Worm (Caenorhabditis elegans) whole organism, young adult: ENCODE measurements around the gene srx-82.

Experiments
- C06A6.2 ChIP-seq: fragments of 200-800 bp; sonication (Bioruptor generic); conservative IDR thresholded peaks from 2 replicates; pipeline ENCODE4 v1.3.6; 2022; ENCODE audit warnings: missing genetic modification characterization, missing compliant biosample characterization
- F33H1.4 ChIP-seq: fragments of 200-800 bp; sonication (Bioruptor generic); IDR thresholded peaks from 2 replicates; pipeline ENCODE4 v1.3.6; 2022; ENCODE audit warnings: missing genetic modification reagents, missing genetic modification characterization, missing compliant biosample characterization
- F39B2.1 ChIP-seq: fragments of 200-800 bp; sonication (Bioruptor generic); IDR thresholded peaks from 2 replicates; pipeline ENCODE4 v1.3.6; 2022; ENCODE audit warnings: missing genetic modification reagents, missing genetic modification characterization, missing compliant biosample characterization
- F57A8.1 ChIP-seq: fragments of 200-800 bp; sonication (Bioruptor generic); optimal IDR thresholded peaks from 2 replicates; lab custom pipeline; 2018; ENCODE audit warnings: mild to moderate bottlenecking, missing genetic modification characterization, moderate library complexity, missing compliant biosample characterization
- K12H6.12 ChIP-seq: fragments of 200-800 bp; sonication (Bioruptor generic); optimal IDR thresholded peaks from 2 replicates; lab custom pipeline; 2018; ENCODE audit warnings: mild to moderate bottlenecking, missing genetic modification characterization, missing compliant biosample characterization
- T26A5.8 ChIP-seq: sonication (generic microtip); optimal IDR thresholded peaks from 2 replicates; lab custom pipeline; 2016; ENCODE audit warnings: missing genetic modification characterization, missing compliant biosample characterization
- Y56A3A.18 ChIP-seq: fragments of 200-800 bp; sonication (Bioruptor generic); IDR thresholded peaks from 2 replicates; pipeline ENCODE4 v1.3.6; 2022; ENCODE audit warnings: missing genetic modification reagents, missing genetic modification characterization, missing compliant biosample characterization
- aptf-3 ChIP-seq: fragments of 200-800 bp; sonication (Bioruptor generic); IDR thresholded peaks from 2 replicates; pipeline ENCODE4 v1.3.6; 2022; ENCODE audit warnings: missing genetic modification characterization, missing compliant biosample characterization
- atf-7 ChIP-seq: sonication (generic microtip); optimal IDR thresholded peaks from 2 replicates; lab custom pipeline; 2017; ENCODE audit warnings: mild to moderate bottlenecking, missing genetic modification characterization, missing compliant biosample characterization
- attf-5 ChIP-seq: fragments of 200-800 bp; sonication (Bioruptor generic); optimal IDR thresholded peaks from 2 replicates; lab custom pipeline; 2018; ENCODE audit warnings: mild to moderate bottlenecking, missing genetic modification characterization, missing compliant biosample characterization
- ccch-3 ChIP-seq: fragments of 200-800 bp; sonication (Bioruptor generic); optimal IDR thresholded peaks from 2 replicates; lab custom pipeline; 2018; ENCODE audit warnings: mild to moderate bottlenecking, missing genetic modification characterization, missing compliant biosample characterization
- cebp-1 ChIP-seq, 2 experiments: fragments of 200-800 bp in 1 of 2; sonication (Bioruptor generic) in 1 of 2; sonication (generic microtip) in 1 of 2; IDR thresholded peaks in 1 of 2; optimal IDR thresholded peaks in 1 of 2; 2 replicates each; pipeline versions ENCODE4 v1.3.6 to Lab custom; 2017 to 2022; ENCODE audit warnings: missing compliant biosample characterization in 2 of 2, missing genetic modification characterization in 2 of 2, mild to moderate bottlenecking in 1 of 2, missing genetic modification reagents in 1 of 2, moderate library complexity in 1 of 2
- ceh-27 ChIP-seq: fragments of 200-800 bp; sonication (Bioruptor generic); optimal IDR thresholded peaks from 2 replicates; lab custom pipeline; 2018; ENCODE audit warnings: mild to moderate bottlenecking, missing genetic modification characterization, moderate library complexity, missing compliant biosample characterization
- ceh-79 ChIP-seq: sonication (generic microtip); optimal IDR thresholded peaks from 2 replicates; lab custom pipeline; 2017; ENCODE audit warnings: mild to moderate bottlenecking, missing genetic modification characterization, missing compliant biosample characterization
- chd-7 ChIP-seq: sonication (generic microtip); optimal IDR thresholded peaks from 2 replicates; lab custom pipeline; 2016; ENCODE audit warnings: mild to moderate bottlenecking, missing genetic modification characterization, moderate library complexity, missing compliant biosample characterization
- dpff-1 ChIP-seq: sonication (generic microtip); optimal IDR thresholded peaks from 2 replicates; lab custom pipeline; 2017; ENCODE audit warnings: mild to moderate bottlenecking, missing genetic modification characterization, missing compliant biosample characterization
- egrh-3 ChIP-seq: fragments of 200-800 bp; sonication (Bioruptor generic); IDR thresholded peaks from 2 replicates; pipeline ENCODE4 v1.3.6; 2022; ENCODE audit warnings: missing genetic modification reagents, missing genetic modification characterization, missing compliant biosample characterization
- ets-4 ChIP-seq: fragments of 200-800 bp; sonication (Bioruptor generic); optimal IDR thresholded peaks from 2 replicates; lab custom pipeline; 2018; ENCODE audit warnings: mild to moderate bottlenecking, missing genetic modification characterization, missing compliant biosample characterization
- hmg-1.2 ChIP-seq: fragments of 200-800 bp; sonication (Bioruptor generic); IDR thresholded peaks from 2 replicates; pipeline ENCODE4 v1.3.6; 2022; ENCODE audit warnings: missing genetic modification reagents, missing genetic modification characterization, missing compliant biosample characterization
- lin-35 ChIP-seq, 3 experiments: fragments of 150-350 bp in 2 of 3; sonication (generic microtip) in 1 of 3; optimal IDR thresholded peaks; 2 replicates each; lab custom pipeline; 2014 to 2018; ENCODE audit warnings: missing biosample characterization in 3 of 3, missing genetic modification characterization in 3 of 3, missing genetic modification reagents in 3 of 3
- lin-54 ChIP-seq: fragments of 200-800 bp; sonication (Bioruptor generic); optimal IDR thresholded peaks from 2 replicates; lab custom pipeline; 2018; ENCODE audit warnings: mild to moderate bottlenecking, missing genetic modification characterization, missing compliant biosample characterization
- lir-1 ChIP-seq: fragments of 200-800 bp; sonication (Bioruptor generic); conservative IDR thresholded peaks from 2 replicates; pipeline ENCODE4 v1.3.6; 2022; ENCODE audit warnings: missing genetic modification reagents, missing genetic modification characterization, missing compliant biosample characterization
- lsl-1 ChIP-seq: fragments of 200-800 bp; sonication (Bioruptor generic); optimal IDR thresholded peaks from 2 replicates; lab custom pipeline; 2018; ENCODE audit warnings: mild to moderate bottlenecking, missing genetic modification characterization, moderate library complexity, missing compliant biosample characterization
- mcd-1 ChIP-seq: fragments of 200-800 bp; sonication (Bioruptor generic); IDR thresholded peaks from 2 replicates; pipeline ENCODE4 v1.3.6; 2022; ENCODE audit warnings: missing genetic modification reagents, missing genetic modification characterization, missing compliant biosample characterization
- mxl-1 ChIP-seq: sonication (generic microtip); optimal IDR thresholded peaks from 2 replicates; lab custom pipeline; 2016; ENCODE audit warnings: missing genetic modification characterization, missing compliant biosample characterization
- nfyb-1 ChIP-seq: fragments of 200-800 bp; sonication (Bioruptor generic); IDR thresholded peaks from 2 replicates; pipeline ENCODE4 v1.3.6; 2022; ENCODE audit warnings: missing genetic modification reagents, missing genetic modification characterization, missing compliant biosample characterization
- nhr-179 ChIP-seq: sonication (generic microtip); optimal IDR thresholded peaks from 2 replicates; lab custom pipeline; 2016; ENCODE audit warnings: mild to moderate bottlenecking, missing genetic modification characterization, missing compliant biosample characterization
- nhr-80 ChIP-seq: sonication (generic microtip); optimal IDR thresholded peaks from 2 replicates; lab custom pipeline; 2016; ENCODE audit warnings: missing genetic modification characterization, missing compliant biosample characterization
- pbrm-1 ChIP-seq: fragments of 200-800 bp; sonication (Bioruptor generic); IDR thresholded peaks from 2 replicates; pipeline ENCODE4 v1.3.6; 2022; ENCODE audit warnings: missing genetic modification reagents, missing genetic modification characterization, missing compliant biosample characterization
- sea-2 ChIP-seq: fragments of 200-800 bp; sonication (Bioruptor generic); IDR thresholded peaks from 2 replicates; pipeline ENCODE4 v1.3.6; 2022; ENCODE audit warnings: missing genetic modification characterization, missing compliant biosample characterization
- snpc-3.4 ChIP-seq: sonication (generic microtip); optimal IDR thresholded peaks from 2 replicates; lab custom pipeline; 2017; ENCODE audit warnings: missing genetic modification characterization, mild to moderate bottlenecking, missing compliant biosample characterization, antibody characterized with exemption, moderate library complexity, missing genotype, missing genetic modification reagents
- snpc-4 ChIP-seq, 5 experiments: fragments of 150-350 bp in 1 of 5; sonication (generic microtip) in 4 of 5; optimal IDR thresholded peaks; 2 replicates each; lab custom pipeline; 2014 to 2018; ENCODE audit warnings: missing genetic modification characterization in 5 of 5, missing biosample characterization in 3 of 5, antibody characterized with exemption in 2 of 5, mild to moderate bottlenecking in 2 of 5, missing compliant biosample characterization in 2 of 5, missing genotype in 2 of 5, moderate library complexity in 2 of 5, missing genetic modification reagents in 1 of 5
- somi-1 ChIP-seq: fragments of 200-800 bp; sonication (Bioruptor generic); optimal IDR thresholded peaks from 2 replicates; lab custom pipeline; 2018; ENCODE audit warnings: mild to moderate bottlenecking, missing genetic modification characterization, missing compliant biosample characterization
- tbp1 ChIP-seq: fragments of 200-800 bp; sonication (Bioruptor generic); optimal IDR thresholded peaks from 2 replicates; lab custom pipeline; 2018; ENCODE audit warnings: mild to moderate bottlenecking, missing genetic modification characterization, missing compliant biosample characterization
- zfh-2 ChIP-seq: fragments of 200-800 bp; sonication (Bioruptor generic); conservative IDR thresholded peaks from 2 replicates; pipeline ENCODE4 v1.3.6; 2022; ENCODE audit warnings: missing genetic modification reagents, missing genetic modification characterization, missing compliant biosample characterization
- ztf-3 ChIP-seq: fragments of 200-800 bp; sonication (Bioruptor generic); optimal IDR thresholded peaks from 2 replicates; lab custom pipeline; 2018; ENCODE audit warnings: mild to moderate bottlenecking, missing genetic modification characterization, missing compliant biosample characterization
- ztf-6 ChIP-seq: fragments of 200-800 bp; sonication (Bioruptor generic); IDR thresholded peaks from 2 replicates; pipeline ENCODE4 v1.3.6; 2022; ENCODE audit warnings: missing genetic modification reagents, missing genetic modification characterization, missing compliant biosample characterization

srx-82 gene

ce11 chrV:11631128-11631527 is 41.6 kb downstream of the srx-82 start:
- TF ChIP-seq aptf-3 (GFP tag; lab: Robert Waterston, UW): 0 out of 2 replicates have a peak, but pooled peaks have one; percentile 56
- no peak for TF ChIP-seq cebp-1 (GFP tag; IDR thresholded peaks at IDR 0.05; lab: Robert Waterston, UW)
- TF ChIP-seq cebp-1 (tag; optimal IDR thresholded peaks at IDR 0.05; lab: Kevin White, UChicago): peak; percentile 66
- TF ChIP-seq lin-35 (GFP tag; optimal IDR thresholded peaks at IDR 0.05; lab: Kevin White, UChicago): peak in 1 of 3 experiments; percentile 30
- TF ChIP-seq ztf-6 (GFP tag; lab: Robert Waterston, UW): no peak

- TF ChIP-seq T26A5.8 (tag; lab: Kevin White, UChicago) (no peak), F57A8.1 (GFP tag; lab: Kevin White, UChicago) (no peak), nhr-179 (tag; lab: Kevin White, UChicago) (no peak), F33H1.4 (no peak), ceh-79 (tag; lab: Kevin White, UChicago) (no peak)
- TF ChIP-seq, all 124 proteins: peak for 0
Measured at ce11 chrV:11635587-11635986, 46.1 kb downstream of the srx-82 start.

DNA sequence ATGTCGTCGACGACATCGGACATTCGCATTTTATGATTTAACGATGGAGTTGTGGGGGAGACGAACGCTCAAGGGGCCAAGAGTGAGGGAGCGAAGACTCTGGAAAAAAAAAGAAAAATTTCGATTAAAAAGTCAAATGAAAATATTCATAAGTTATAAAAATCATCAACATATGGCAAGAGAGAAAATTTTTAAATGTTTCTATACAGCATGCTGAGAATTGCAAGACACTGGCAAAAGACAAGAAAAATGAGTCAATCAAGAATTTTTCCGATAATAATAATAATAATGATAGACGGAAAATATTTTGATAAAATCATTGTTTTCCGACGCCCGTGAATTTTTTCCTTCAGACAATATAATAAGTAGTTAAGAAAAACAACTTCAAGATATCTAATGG is 47.7 kb downstream of the srx-82 start, which contains the start of gene sipa-1:
Gene sipa-1 (minus strand): TSS at position 101 of the 400 bp plus-strand sequence.
- TF ChIP-seq zfh-2 (GFP tag; lab: Robert Waterston, UW): 0 out of 2 replicates have a peak, but pooled peaks have one; percentile 1
- TF ChIP-seq lsl-1 (GFP tag; lab: Kevin White, UChicago): no peak
- no peak for TF ChIP-seq aptf-3 (GFP tag; lab: Robert Waterston, UW)
- no peak for TF ChIP-seq dpff-1
- TF ChIP-seq ceh-27 (GFP tag; lab: Kevin White, UChicago): no peak
- no peak for TF ChIP-seq F39B2.1 (GFP tag; lab: Robert Waterston, UW)
- no peak for TF ChIP-seq ets-4 (GFP tag; lab: Kevin White, UChicago)

DNA sequence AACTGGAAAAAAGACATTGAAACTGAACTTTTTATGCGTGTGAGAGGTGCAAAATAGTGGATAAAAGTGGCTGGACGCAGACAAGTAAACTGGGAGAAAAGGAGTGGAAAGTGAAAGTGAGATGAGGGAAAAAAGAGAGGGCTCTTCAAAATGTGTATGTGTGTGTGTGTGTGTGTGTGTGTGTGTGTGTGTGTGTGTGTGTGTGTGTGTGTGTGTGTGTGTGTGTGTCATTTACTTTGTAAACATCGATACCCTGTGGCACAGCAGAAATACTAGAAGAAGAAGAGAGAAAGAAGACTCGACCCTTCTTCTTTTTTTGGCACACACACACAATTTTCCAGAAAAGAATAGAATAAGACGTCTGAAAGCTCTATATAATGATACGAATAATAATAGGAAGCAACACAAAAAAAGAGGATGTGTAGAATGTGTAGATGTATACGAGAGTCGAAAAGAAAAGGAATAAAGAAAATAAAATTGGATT is 49.1 kb downstream of the srx-82 start:
- TF ChIP-seq lin-54 (GFP tag; lab: Kevin White, UChicago): peak; percentile 18
- peak; percentile 34; the same call in 1 of the 2 replicates for TF ChIP-seq nfyb-1 (GFP tag; lab: Robert Waterston, UW)
- TF ChIP-seq tbp1: no peak
- TF ChIP-seq F57A8.1 (GFP tag; lab: Kevin White, UChicago): no peak
- TF ChIP-seq ccch-3: no peak
- TF ChIP-seq ceh-27 (GFP tag; lab: Kevin White, UChicago): peak; percentile 80
- peak; percentile 31; the same call in 1 of the 2 replicates for TF ChIP-seq mcd-1 (GFP tag; lab: Robert Waterston, UW)
- no peak for TF ChIP-seq somi-1 (GFP tag; lab: Kevin White, UChicago)
- peak; percentile 97 for TF ChIP-seq ztf-3
- no peak for TF ChIP-seq sea-2
- TF ChIP-seq snpc-4 (GFP tag; optimal IDR thresholded peaks at IDR 0.05; lab: Kevin White, UChicago): no peak
- TF ChIP-seq snpc-4 (tag; optimal IDR thresholded peaks at IDR 0.05; lab: Kevin White, UChicago): no peak
- TF ChIP-seq Y56A3A.18 (GFP tag; lab: Robert Waterston, UW): no peak
- no peak for TF ChIP-seq cebp-1 (GFP tag; IDR thresholded peaks at IDR 0.05; lab: Robert Waterston, UW)
- TF ChIP-seq cebp-1 (tag; optimal IDR thresholded peaks at IDR 0.05; lab: Kevin White, UChicago): peak; percentile 56
- peak; percentile 29; the same call in 1 of the 2 replicates for TF ChIP-seq egrh-3 (GFP tag; lab: Robert Waterston, UW)
- peak; percentile 79 for TF ChIP-seq K12H6.12 (tag; lab: Kevin White, UChicago)
- TF ChIP-seq chd-7 (tag; lab: Kevin White, UChicago): peak; percentile 3
- peak; percentile 4 for TF ChIP-seq attf-5 (GFP tag; lab: Kevin White, UChicago)
- TF ChIP-seq nhr-80: no peak
- no peak for TF ChIP-seq zfh-2 (GFP tag; lab: Robert Waterston, UW)
- TF ChIP-seq hmg-1.2 (GFP tag; lab: Robert Waterston, UW): peak; percentile 40; the same call in 1 of the 2 replicates
- TF ChIP-seq lir-1 (GFP tag; lab: Robert Waterston, UW): peak; percentile 67; the same call in 1 of the 2 replicates
- TF ChIP-seq mxl-1: no peak
- no peak for TF ChIP-seq snpc-3.4
- no peak for TF ChIP-seq atf-7 (tag; lab: Kevin White, UChicago)
- peak; percentile 27; the same call in 1 of the 2 replicates for TF ChIP-seq pbrm-1 (GFP tag; lab: Robert Waterston, UW)
- TF ChIP-seq C06A6.2 (GFP tag; lab: Robert Waterston, UW): no peak
- TF ChIP-seq lin-35 (GFP tag; optimal IDR thresholded peaks at IDR 0.05; lab: Kevin White, UChicago): peak in 1 of 3 experiments; percentile 24
